Worm (Caenorhabditis elegans) whole organism, midembryonic: ENCODE data around the gene K08D8.10.

Experiments used
- T22C8.4 ChIP-seq: fragments of 200-800 bp; sonication (Bioruptor generic); IDR thresholded peaks from 2 replicates; pipeline ENCODE4 v1.3.6; 2022; ENCODE audit warnings: missing genetic modification characterization, missing compliant biosample characterization
- cog-1 ChIP-seq: sonication (generic microtip); optimal IDR thresholded peaks from 2 replicates; lab custom pipeline; 2016; ENCODE audit warnings: missing genetic modification characterization, missing compliant biosample characterization
- flt-1 ChIP-seq: fragments of 200-800 bp; sonication (Bioruptor generic); IDR thresholded peaks from 2 replicates; pipeline ENCODE4 v1.3.6; 2022; ENCODE audit warnings: missing genetic modification characterization, missing compliant biosample characterization
- klf-2 ChIP-seq: fragments of 200-800 bp; sonication (Bioruptor generic); conservative IDR thresholded peaks from 2 replicates; pipeline ENCODE4 v1.3.6; 2022; ENCODE audit warnings: missing genetic modification reagents, missing genetic modification characterization, missing compliant biosample characterization
- med-1 ChIP-seq: sonication (generic microtip); optimal IDR thresholded peaks from 2 replicates; lab custom pipeline; 2017; ENCODE audit warnings: missing genetic modification characterization, mild to moderate bottlenecking, missing compliant biosample characterization, antibody characterized with exemption, missing genetic modification reagents; ENCODE audit not compliant: insufficient read depth
- ref-1 ChIP-seq: fragments of 200-800 bp; sonication (Bioruptor generic); conservative IDR thresholded peaks from 2 replicates; pipeline ENCODE4 v1.3.6; 2022; ENCODE audit warnings: missing genetic modification reagents, missing genetic modification characterization, missing compliant biosample characterization
- tab-1 ChIP-seq: fragments of 200-800 bp; sonication (Bioruptor generic); IDR thresholded peaks from 2 replicates; pipeline ENCODE4 v1.3.6; 2022; ENCODE audit warnings: missing genetic modification characterization, missing compliant biosample characterization
- ztf-23 ChIP-seq: fragments of 200-800 bp; sonication (Bioruptor generic); IDR thresholded peaks from 2 replicates; pipeline ENCODE4 v1.3.6; 2022; ENCODE audit warnings: missing genetic modification reagents, missing genetic modification characterization, missing compliant biosample characterization
- ztf-29 ChIP-seq: fragments of 200-800 bp; sonication (Bioruptor generic); IDR thresholded peaks from 2 replicates; pipeline ENCODE4 v1.3.6; 2022; ENCODE audit warnings: missing genetic modification reagents, missing genetic modification characterization, missing compliant biosample characterization

DNA sequence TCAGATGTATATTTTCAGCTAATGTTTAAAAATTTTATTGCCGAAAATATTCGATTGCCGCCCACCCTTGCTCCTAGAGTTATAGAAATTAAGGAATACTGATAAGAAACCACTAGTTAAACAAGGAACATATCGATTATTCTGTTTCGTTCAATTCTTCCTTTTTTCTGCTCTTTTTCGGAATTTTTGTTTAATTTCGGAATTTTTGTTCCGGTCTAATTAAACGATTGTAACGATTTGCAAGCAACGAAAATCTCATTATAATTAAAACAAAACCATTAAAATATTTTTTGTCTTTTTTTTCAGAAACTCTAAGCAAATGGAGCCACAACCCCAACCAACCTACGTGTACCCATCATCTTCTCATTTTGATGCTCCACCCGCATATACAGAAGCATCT is 8.2 kb upstream of the K08D8.10 start, which contains the start of gene K08D8.1:
- TF ChIP-seq tab-1 (GFP tag; lab: Robert Waterston, UW) (no peak), ref-1 (GFP tag; lab: Robert Waterston, UW) (no peak), med-1 (GFP tag; lab: Kevin White, UChicago) (no peak), ztf-23 (GFP tag; lab: Robert Waterston, UW) (no peak), flt-1 (no peak), ztf-29 (GFP tag; lab: Robert Waterston, UW) (no peak), cog-1 (tag; lab: Kevin White, UChicago) (no peak), klf-2 (GFP tag; lab: Robert Waterston, UW) (no peak), T22C8.4 (no peak)
